Fruit fly (Drosophila melanogaster) whole organism, prepupa: ENCODE results near the gene Dip-B.

Experiments used
- Blimp-1 ChIP-seq: fragments of 200-800 bp; sonication (Bioruptor generic); optimal IDR thresholded peaks from 3 replicates; lab custom pipeline; 2017; ENCODE audit warnings: missing biosample characterization, missing genetic modification characterization, mild to moderate bottlenecking, moderate library complexity, missing genetic modification reagents
- CG10631 ChIP-seq: fragments of 200-800 bp; sonication (Bioruptor generic); optimal IDR thresholded peaks from 2 replicates; lab custom pipeline; 2016; ENCODE audit warnings: missing biosample characterization, missing genetic modification characterization
- CG10669 ChIP-seq: fragments of 200-800 bp; sonication (Bioruptor generic); optimal IDR thresholded peaks from 3 replicates; lab custom pipeline; 2018; ENCODE audit warnings: missing biosample characterization, mild to moderate bottlenecking, missing genetic modification characterization, moderate library complexity
- CG11294 ChIP-seq: fragments of 200-800 bp; sonication (Bioruptor generic); IDR thresholded peaks from 2 replicates; pipeline ENCODE4 v1.3.6; 2022; ENCODE audit warnings: missing biosample characterization, missing genetic modification characterization
- CG11762 ChIP-seq: fragments of 200-800 bp; sonication (Bioruptor generic); optimal IDR thresholded peaks from 3 replicates; lab custom pipeline; 2016; ENCODE audit warnings: missing biosample characterization, missing genetic modification characterization; ENCODE audit not compliant: insufficient read depth
- CG15336 ChIP-seq: fragments of 200-800 bp; sonication (Bioruptor generic); IDR thresholded peaks from 2 replicates; pipeline ENCODE4 v1.3.6; 2022; ENCODE audit warnings: missing biosample characterization, missing genetic modification characterization
- CG16779 ChIP-seq: fragments of 200-800 bp; sonication (Bioruptor generic); optimal IDR thresholded peaks from 3 replicates; lab custom pipeline; 2017; ENCODE audit warnings: missing biosample characterization, mild to moderate bottlenecking, missing genetic modification characterization
- CG3032 ChIP-seq: fragments of 200-800 bp; optimal IDR thresholded peaks from 2 replicates; lab custom pipeline; 2019; ENCODE audit warnings: missing biosample characterization, mild to moderate bottlenecking, missing genetic modification characterization, moderate library complexity
- CG31627 ChIP-seq: fragments of 200-800 bp; sonication (Bioruptor generic); optimal IDR thresholded peaks from 3 replicates; lab custom pipeline; 2016; ENCODE audit warnings: missing biosample characterization, missing genetic modification characterization
- CG32006 ChIP-seq: fragments of 200-800 bp; sonication (Bioruptor generic); optimal IDR thresholded peaks from 3 replicates; lab custom pipeline; 2017; ENCODE audit warnings: missing biosample characterization, mild to moderate bottlenecking, missing genetic modification characterization
- CG34406 ChIP-seq: fragments of 200-800 bp; sonication (Bioruptor generic); optimal IDR thresholded peaks from 3 replicates; lab custom pipeline; 2016; ENCODE audit warnings: missing biosample characterization, missing genetic modification characterization
- CG3919 ChIP-seq: fragments of 200-800 bp; sonication (Bioruptor generic); optimal IDR thresholded peaks from 3 replicates; lab custom pipeline; 2016; ENCODE audit warnings: missing biosample characterization, missing genetic modification characterization
- CG6276 ChIP-seq: fragments of 200-800 bp; sonication (Bioruptor generic); optimal IDR thresholded peaks from 2 replicates; lab custom pipeline; 2017; ENCODE audit warnings: missing biosample characterization, mild to moderate bottlenecking, missing genetic modification characterization
- CG6808 ChIP-seq: fragments of 200-800 bp; sonication (Bioruptor generic); optimal IDR thresholded peaks from 3 replicates; lab custom pipeline; 2017; ENCODE audit warnings: missing biosample characterization, missing genetic modification characterization, mild to moderate bottlenecking, moderate library complexity, missing genetic modification reagents
- CG8119 ChIP-seq: fragments of 200-800 bp; sonication (Bioruptor generic); IDR thresholded peaks from 3 replicates; pipeline ENCODE4 v1.3.6; 2022; ENCODE audit warnings: missing biosample characterization, missing genetic modification characterization
- CG8632 ChIP-seq: fragments of 200-800 bp; sonication (Bioruptor generic); optimal IDR thresholded peaks from 3 replicates; lab custom pipeline; 2016; ENCODE audit warnings: missing biosample characterization, missing genetic modification characterization
- CG9139 ChIP-seq: fragments of 200-800 bp; sonication (Bioruptor generic); optimal IDR thresholded peaks from 3 replicates; lab custom pipeline; 2017; ENCODE audit warnings: missing biosample characterization, mild to moderate bottlenecking, missing genetic modification characterization
- Eip75B ChIP-seq: fragments of 200-800 bp; sonication (Bioruptor generic); optimal IDR thresholded peaks from 3 replicates; lab custom pipeline; 2016; ENCODE audit warnings: missing biosample characterization, missing genetic modification characterization
- Eip78C ChIP-seq: fragments of 200-800 bp; sonication (Bioruptor generic); peaks from one replicate; lab custom pipeline; 2016; ENCODE audit warnings: missing biosample characterization, missing genetic modification characterization
- Eip93F ChIP-seq: fragments of 200-800 bp; sonication (Bioruptor generic); optimal IDR thresholded peaks from 2 replicates; lab custom pipeline; 2016; ENCODE audit warnings: missing biosample characterization, mild to moderate bottlenecking, missing genetic modification characterization
- Ets21C ChIP-seq: fragments of 200-800 bp; sonication (Bioruptor generic); optimal IDR thresholded peaks from 3 replicates; lab custom pipeline; 2016; ENCODE audit warnings: missing biosample characterization, missing genetic modification characterization
- Gug ChIP-seq: fragments of 200-800 bp; sonication (Bioruptor generic); IDR thresholded peaks from 2 replicates; pipeline ENCODE4 v1.3.6; 2022; ENCODE audit warnings: missing biosample characterization, missing genetic modification characterization
- Hr38 ChIP-seq: sonication (Bioruptor generic); optimal IDR thresholded peaks from 2 replicates; lab custom pipeline; 2016; ENCODE audit warnings: missing biosample characterization, missing genetic modification characterization
- Hr4 ChIP-seq: fragments of 200-800 bp; sonication (Bioruptor generic); optimal IDR thresholded peaks from 3 replicates; lab custom pipeline; 2016; ENCODE audit warnings: missing biosample characterization, missing genetic modification characterization
- Lpt ChIP-seq: fragments of 200-800 bp; sonication (Bioruptor generic); optimal IDR thresholded peaks from 3 replicates; lab custom pipeline; 2016; ENCODE audit warnings: missing biosample characterization, missing genetic modification characterization
- OdsH ChIP-seq: fragments of 200-800 bp; sonication (Bioruptor generic); optimal IDR thresholded peaks from 3 replicates; lab custom pipeline; 2016; ENCODE audit warnings: missing biosample characterization, missing genetic modification characterization
- Smox ChIP-seq: fragments of 200-800 bp; sonication (Bioruptor generic); optimal IDR thresholded peaks from 3 replicates; lab custom pipeline; 2016; ENCODE audit warnings: missing biosample characterization, missing genetic modification characterization
- Sox14 ChIP-seq: fragments of 200-800 bp; sonication (Bioruptor generic); optimal IDR thresholded peaks from 3 replicates; lab custom pipeline; 2016; ENCODE audit warnings: missing biosample characterization, missing genetic modification characterization
- achi ChIP-seq: fragments of 200-800 bp; sonication (Bioruptor generic); optimal IDR thresholded peaks from 3 replicates; lab custom pipeline; 2016; ENCODE audit warnings: missing biosample characterization, missing genetic modification characterization
- dac ChIP-seq: fragments of 200-800 bp; sonication (Bioruptor generic); optimal IDR thresholded peaks from 2 replicates; lab custom pipeline; 2017; ENCODE audit warnings: missing biosample characterization, mild to moderate bottlenecking, missing genetic modification characterization
- eg ChIP-seq: fragments of 200-800 bp; sonication (Bioruptor generic); IDR thresholded peaks from 3 replicates; pipeline ENCODE4 v1.3.6; 2022; ENCODE audit warnings: missing biosample characterization, missing genetic modification characterization
- esn ChIP-seq: fragments of 200-800 bp; sonication (Bioruptor generic); optimal IDR thresholded peaks from 2 replicates; lab custom pipeline; 2016; ENCODE audit warnings: missing biosample characterization, mild to moderate bottlenecking, missing genetic modification characterization, moderate library complexity
- fd59A ChIP-seq: fragments of 200-800 bp; sonication (Bioruptor generic); optimal IDR thresholded peaks from 2 replicates; lab custom pipeline; 2017; ENCODE audit warnings: missing biosample characterization, mild to moderate bottlenecking, missing genetic modification characterization, missing genetic modification reagents
- fd85E ChIP-seq: fragments of 200-800 bp; sonication (Bioruptor generic); optimal IDR thresholded peaks from 3 replicates; lab custom pipeline; 2016; ENCODE audit warnings: missing biosample characterization, missing genetic modification characterization
- fkh ChIP-seq: fragments of 200-800 bp; sonication (Bioruptor generic); optimal IDR thresholded peaks from 3 replicates; lab custom pipeline; 2017; ENCODE audit warnings: missing biosample characterization, mild to moderate bottlenecking, missing genetic modification characterization, moderate library complexity
- net ChIP-seq: fragments of 200-800 bp; sonication (Bioruptor generic); optimal IDR thresholded peaks from 3 replicates; lab custom pipeline; 2016; ENCODE audit warnings: missing biosample characterization, missing genetic modification characterization
- salr ChIP-seq, 2 experiments: fragments of 200-800 bp; sonication (Bioruptor generic); optimal IDR thresholded peaks; 3 replicates each; lab custom pipeline; 2016 to 2018; ENCODE audit warnings: missing biosample characterization in 2 of 2, missing genetic modification characterization in 2 of 2, mild to moderate bottlenecking in 1 of 2
- spab ChIP-seq: fragments of 200-800 bp; sonication (Bioruptor generic); optimal IDR thresholded peaks from 2 replicates; lab custom pipeline; 2017; ENCODE audit warnings: missing biosample characterization, mild to moderate bottlenecking, missing genetic modification characterization, missing genetic modification reagents
- ss ChIP-seq, 2 experiments: fragments of 200-800 bp; sonication (Bioruptor generic); optimal IDR thresholded peaks; 2 replicates in 1 of 2; 3 replicates in 1 of 2; lab custom pipeline; 2017 to 2018; ENCODE audit warnings: mild to moderate bottlenecking in 2 of 2, missing biosample characterization in 2 of 2, missing genetic modification characterization in 2 of 2, moderate library complexity in 1 of 2
- svp ChIP-seq: fragments of 200-800 bp; sonication (Bioruptor generic); peaks from one replicate; lab custom pipeline; 2016; ENCODE audit warnings: missing biosample characterization, missing genetic modification characterization

The Dip-B gene

dm6 chr3R:13797269-13797677 is 15.2 kb downstream of the Dip-B start (continued):
- TF ChIP-seq CG9139 (GFP tag; lab: Kevin White, UChicago) (no peak), spab (GFP tag; lab: Kevin White, UChicago) (no peak), CG6276 (GFP tag; lab: Kevin White, UChicago) (peak; percentile 79), CG11294 (GFP tag; lab: Robert Waterston, UW) (no peak), Sox14 (GFP tag; lab: Kevin White, UChicago) (peak; percentile 20), Smox (GFP tag; lab: Kevin White, UChicago) (no peak), CG16779 (no peak), fkh (GFP tag; lab: Kevin White, UChicago) (no peak), CG31627 (GFP tag; lab: Kevin White, UChicago) (peak; percentile 0), Lpt (peak; percentile 54), CG11762 (GFP tag; lab: Kevin White, UChicago) (peak; percentile 30), Eip78C (peak; percentile 83), salr (GFP tag; optimal IDR thresholded peaks at IDR 0.05; lab: Kevin White, UChicago) (peak in 1 of 2 experiments; percentile 56), Hr38 (GFP tag; lab: Kevin White, UChicago) (no peak), CG8119 (GFP tag; lab: Robert Waterston, UW) (peak; percentile 82), Hr4 (GFP tag; lab: Kevin White, UChicago) (peak; percentile 84), esn (GFP tag; lab: Kevin White, UChicago) (no peak), dac (GFP tag; lab: Kevin White, UChicago) (peak; percentile 54), CG3919 (GFP tag; lab: Kevin White, UChicago) (peak; percentile 60), CG15336 (GFP tag; lab: Robert Waterston, UW) (peak; percentile 81)

dm6 chr3R:13797823-13798446 is 15.8 kb downstream of the Dip-B start:
- TF ChIP-seq CG10631 (GFP tag; lab: Kevin White, UChicago) (no peak), Eip75B (GFP tag; lab: Kevin White, UChicago) (no peak), svp (GFP tag; lab: Kevin White, UChicago) (peak; percentile 38), fd85E (GFP tag; lab: Kevin White, UChicago) (no peak), net (no peak), Gug (GFP tag; lab: Robert Waterston, UW) (no peak), CG11762 (GFP tag; lab: Kevin White, UChicago) (no peak), Ets21C (GFP tag; lab: Kevin White, UChicago) (no peak), salr (GFP tag; optimal IDR thresholded peaks at IDR 0.05; lab: Kevin White, UChicago) (no peak), eg (GFP tag; lab: Robert Waterston, UW) (no peak), CG34406 (GFP tag; lab: Kevin White, UChicago) (no peak), fkh (GFP tag; lab: Kevin White, UChicago) (peak; percentile 39), Eip78C (peak; percentile 40), Blimp-1 (GFP tag; lab: Kevin White, UChicago) (no peak), CG10669 (GFP tag; lab: Kevin White, UChicago) (no peak)
- TF ChIP-seq, all 60 proteins: peak for 3

- no peak for TF ChIP-seq fd59A (GFP tag; lab: Kevin White, UChicago)
- TF ChIP-seq fkh (GFP tag; lab: Kevin White, UChicago) = no peak
- TF ChIP-seq CG3032 = peak; percentile 37
- no peak for TF ChIP-seq Lpt
- TF ChIP-seq CG34406 (GFP tag; lab: Kevin White, UChicago) = peak; percentile 13
- peak; percentile 40; the same call in 1 of the 3 replicates for TF ChIP-seq CG8119 (GFP tag; lab: Robert Waterston, UW)
- peak; percentile 6 for TF ChIP-seq CG8632 (GFP tag; lab: Kevin White, UChicago)
- TF ChIP-seq CG10631 (GFP tag; lab: Kevin White, UChicago) = peak; percentile 46
- TF ChIP-seq CG6808 (GFP tag; lab: Kevin White, UChicago) = peak; percentile 5
- peak in 1 of 2 experiments; percentile 10 for TF ChIP-seq salr (GFP tag; optimal IDR thresholded peaks at IDR 0.05; lab: Kevin White, UChicago)
- no peak for TF ChIP-seq Sox14 (GFP tag; lab: Kevin White, UChicago)
- TF ChIP-seq Hr38 (GFP tag; lab: Kevin White, UChicago) = no peak
- TF ChIP-seq achi (GFP tag; lab: Kevin White, UChicago) = peak; percentile 29
- TF ChIP-seq Ets21C (GFP tag; lab: Kevin White, UChicago) = no peak
- peak; percentile 8 for TF ChIP-seq CG6276 (GFP tag; lab: Kevin White, UChicago)
- TF ChIP-seq spab (GFP tag; lab: Kevin White, UChicago) = peak; percentile 23
- no peak for TF ChIP-seq CG11762 (GFP tag; lab: Kevin White, UChicago)
- peak; percentile 8 for TF ChIP-seq Hr4 (GFP tag; lab: Kevin White, UChicago)
- peak; percentile 16 for TF ChIP-seq svp (GFP tag; lab: Kevin White, UChicago)
- TF ChIP-seq Gug (GFP tag; lab: Robert Waterston, UW) = no peak
- no peak for TF ChIP-seq dac (GFP tag; lab: Kevin White, UChicago)
- TF ChIP-seq CG15336 (GFP tag; lab: Robert Waterston, UW) = 0 out of 2 replicates have a peak, but pooled peaks have one; percentile 19
- peak; percentile 23 for TF ChIP-seq esn (GFP tag; lab: Kevin White, UChicago)
- TF ChIP-seq CG32006 = peak; percentile 46
- TF ChIP-seq Eip93F = no peak
- peak; percentile 20 for TF ChIP-seq OdsH (GFP tag; lab: Kevin White, UChicago)
- peak; percentile 26 for TF ChIP-seq CG3919 (GFP tag; lab: Kevin White, UChicago)
- no peak for TF ChIP-seq ss (GFP tag; optimal IDR thresholded peaks at IDR 0.05; lab: Kevin White, UChicago)
- TF ChIP-seq Eip78C = peak; percentile 72
Observed at dm6 chr3R:13799567-13800429, 17.7 kb downstream of the Dip-B start.
